Worm (Caenorhabditis elegans) whole organism, young adult: Measurements from ENCODE around the gene mlp-1.

Experiments
- B0035.1 ChIP-seq: sonication (generic microtip); optimal IDR thresholded peaks from 2 replicates; lab custom pipeline; 2016; ENCODE audit warnings: missing genetic modification characterization, mild to moderate bottlenecking, missing compliant biosample characterization, missing genotype, missing genetic modification reagents
- B0336.3 ChIP-seq: fragments of 200-800 bp; sonication (Bioruptor generic); IDR thresholded peaks from 2 replicates; pipeline ENCODE4 v1.3.6; 2022; ENCODE audit warnings: missing genetic modification characterization, missing compliant biosample characterization
- F10E7.11 ChIP-seq: sonication (generic microtip); optimal IDR thresholded peaks from 2 replicates; lab custom pipeline; 2017; ENCODE audit warnings: mild to moderate bottlenecking, missing genetic modification characterization, moderate library complexity, missing compliant biosample characterization
- F22D6.2 ChIP-seq: sonication (generic microtip); optimal IDR thresholded peaks from 2 replicates; lab custom pipeline; 2016; ENCODE audit warnings: mild to moderate bottlenecking, missing genetic modification characterization, missing compliant biosample characterization
- F37B4.10 ChIP-seq: fragments of 200-800 bp; sonication (Bioruptor generic); IDR thresholded peaks from 2 replicates; pipeline ENCODE4 v1.3.6; 2022; ENCODE audit warnings: missing genetic modification characterization, missing compliant biosample characterization
- F49E8.2 ChIP-seq: sonication (generic microtip); optimal IDR thresholded peaks from 3 replicates; lab custom pipeline; 2017; ENCODE audit warnings: missing genetic modification characterization, mild to moderate bottlenecking, missing compliant biosample characterization, antibody characterized with exemption, moderate library complexity; ENCODE audit not compliant: insufficient read depth
- F57C9.4 ChIP-seq: sonication (generic microtip); optimal IDR thresholded peaks from 2 replicates; lab custom pipeline; 2017; ENCODE audit warnings: mild to moderate bottlenecking, missing genetic modification characterization, missing compliant biosample characterization
- K12H6.12 ChIP-seq: fragments of 200-800 bp; sonication (Bioruptor generic); optimal IDR thresholded peaks from 2 replicates; lab custom pipeline; 2018; ENCODE audit warnings: mild to moderate bottlenecking, missing genetic modification characterization, missing compliant biosample characterization
- T26A5.8 ChIP-seq: sonication (generic microtip); optimal IDR thresholded peaks from 2 replicates; lab custom pipeline; 2016; ENCODE audit warnings: missing genetic modification characterization, missing compliant biosample characterization
- Y53F4B.3 ChIP-seq: fragments of 200-800 bp; sonication (Bioruptor generic); IDR thresholded peaks from 2 replicates; pipeline ENCODE4 v1.3.6; 2022; ENCODE audit warnings: missing genetic modification reagents, missing genetic modification characterization, missing compliant biosample characterization
- Y79H2A.3 ChIP-seq: fragments of 200-800 bp; sonication (Bioruptor generic); conservative IDR thresholded peaks from 2 replicates; pipeline ENCODE4 v1.3.6; 2022; ENCODE audit warnings: missing genetic modification reagents, missing genetic modification characterization, missing compliant biosample characterization
- ama-1 ChIP-seq, 3 experiments: fragments of 150-350 bp in 1 of 3; sonication (generic microtip) in 2 of 3; optimal IDR thresholded peaks; 2 replicates each; lab custom pipeline; 2014 to 2018; ENCODE audit warnings: missing biosample characterization in 2 of 3, missing genetic modification characterization in 2 of 3, missing genetic modification reagents in 2 of 3
- attf-3 ChIP-seq: fragments of 200-800 bp; sonication (Bioruptor generic); conservative IDR thresholded peaks from 2 replicates; pipeline ENCODE4 v1.3.6; 2022; ENCODE audit warnings: missing genetic modification reagents, missing genetic modification characterization, missing compliant biosample characterization
- attf-6 ChIP-seq: fragments of 200-800 bp; sonication (Bioruptor generic); IDR thresholded peaks from 2 replicates; pipeline ENCODE4 v1.3.6; 2022; ENCODE audit warnings: missing genetic modification reagents, missing genetic modification characterization, missing compliant biosample characterization
- bed-1 ChIP-seq: fragments of 200-800 bp; sonication (Bioruptor generic); IDR thresholded peaks from 2 replicates; pipeline ENCODE4 v1.3.6; 2022; ENCODE audit warnings: missing genetic modification reagents, missing genetic modification characterization, missing compliant biosample characterization
- cebp-2 ChIP-seq: fragments of 200-800 bp; sonication (Bioruptor generic); IDR thresholded peaks from 2 replicates; pipeline ENCODE4 v1.3.6; 2022; ENCODE audit warnings: missing genetic modification characterization, missing compliant biosample characterization
- ceh-40 ChIP-seq: fragments of 200-800 bp; sonication (Bioruptor generic); IDR thresholded peaks from 2 replicates; pipeline ENCODE4 v1.3.6; 2022; ENCODE audit warnings: missing genetic modification characterization, missing compliant biosample characterization
- ceh-79 ChIP-seq: sonication (generic microtip); optimal IDR thresholded peaks from 2 replicates; lab custom pipeline; 2017; ENCODE audit warnings: mild to moderate bottlenecking, missing genetic modification characterization, missing compliant biosample characterization
- chd-7 ChIP-seq: sonication (generic microtip); optimal IDR thresholded peaks from 2 replicates; lab custom pipeline; 2016; ENCODE audit warnings: mild to moderate bottlenecking, missing genetic modification characterization, moderate library complexity, missing compliant biosample characterization
- dox-1 ChIP-seq: fragments of 200-800 bp; sonication (Bioruptor generic); IDR thresholded peaks from 2 replicates; pipeline ENCODE4 v1.3.6; 2022; ENCODE audit warnings: missing genetic modification reagents, missing genetic modification characterization, missing compliant biosample characterization
- dpl-1 ChIP-seq: fragments of 150-350 bp; optimal IDR thresholded peaks from 2 replicates; lab custom pipeline; 2014; ENCODE audit warnings: missing biosample characterization, missing genetic modification reagents, missing genetic modification characterization
- egl-44 ChIP-seq: fragments of 200-800 bp; sonication (Bioruptor generic); IDR thresholded peaks from 2 replicates; pipeline ENCODE4 v1.3.6; 2022; ENCODE audit warnings: missing genetic modification reagents, missing genetic modification characterization, missing compliant biosample characterization
- egrh-3 ChIP-seq: fragments of 200-800 bp; sonication (Bioruptor generic); IDR thresholded peaks from 2 replicates; pipeline ENCODE4 v1.3.6; 2022; ENCODE audit warnings: missing genetic modification reagents, missing genetic modification characterization, missing compliant biosample characterization
- ekl-4 ChIP-seq: fragments of 200-800 bp; sonication (Bioruptor generic); IDR thresholded peaks from 2 replicates; pipeline ENCODE4 v1.3.6; 2022; ENCODE audit warnings: missing genetic modification reagents, missing genetic modification characterization, missing compliant biosample characterization
- fkh-3 ChIP-seq: sonication (generic microtip); optimal IDR thresholded peaks from 2 replicates; lab custom pipeline; 2016; ENCODE audit warnings: mild to moderate bottlenecking, missing genetic modification characterization, missing compliant biosample characterization
- hlh-12 ChIP-seq: sonication (generic microtip); optimal IDR thresholded peaks from 2 replicates; lab custom pipeline; 2016; ENCODE audit warnings: missing genetic modification characterization, missing compliant biosample characterization
- hlh-26 ChIP-seq: fragments of 200-800 bp; sonication (Bioruptor generic); conservative IDR thresholded peaks from 2 replicates; pipeline ENCODE4 v1.3.6; 2022; ENCODE audit warnings: missing genetic modification reagents, missing genetic modification characterization, missing compliant biosample characterization
- hrde-1 ChIP-seq: sonication (generic microtip); optimal IDR thresholded peaks from 2 replicates; lab custom pipeline; 2016; ENCODE audit warnings: missing genetic modification characterization, mild to moderate bottlenecking, missing compliant biosample characterization, moderate library complexity, missing genotype, missing genetic modification reagents, borderline replicate concordance
- let-526 ChIP-seq: fragments of 200-800 bp; sonication (Bioruptor generic); IDR thresholded peaks from 2 replicates; pipeline ENCODE4 v1.3.6; 2022; ENCODE audit warnings: missing genetic modification reagents, missing genetic modification characterization, missing compliant biosample characterization
- lin-26 ChIP-seq: fragments of 200-800 bp; sonication (Bioruptor generic); IDR thresholded peaks from 2 replicates; pipeline ENCODE4 v1.3.6; 2022; ENCODE audit warnings: missing genetic modification reagents, missing genetic modification characterization, missing compliant biosample characterization
- lin-35 ChIP-seq, 3 experiments: fragments of 150-350 bp in 2 of 3; sonication (generic microtip) in 1 of 3; optimal IDR thresholded peaks; 2 replicates each; lab custom pipeline; 2014 to 2018; ENCODE audit warnings: missing biosample characterization in 3 of 3, missing genetic modification characterization in 3 of 3, missing genetic modification reagents in 3 of 3
- lsy-27 ChIP-seq: sonication (generic microtip); optimal IDR thresholded peaks from 2 replicates; lab custom pipeline; 2017; ENCODE audit warnings: missing genetic modification characterization, mild to moderate bottlenecking, missing compliant biosample characterization, antibody characterized with exemption, missing genotype, borderline replicate concordance; ENCODE audit not compliant: insufficient read depth
- mcd-1 ChIP-seq: fragments of 200-800 bp; sonication (Bioruptor generic); IDR thresholded peaks from 2 replicates; pipeline ENCODE4 v1.3.6; 2022; ENCODE audit warnings: missing genetic modification reagents, missing genetic modification characterization, missing compliant biosample characterization
- mes-4 ChIP-seq: sonication (generic microtip); optimal IDR thresholded peaks from 2 replicates; lab custom pipeline; 2016; ENCODE audit warnings: missing genotype, missing genetic modification characterization, missing compliant biosample characterization
- nfya-1 ChIP-seq: sonication (generic microtip); optimal IDR thresholded peaks from 2 replicates; lab custom pipeline; 2017; ENCODE audit warnings: antibody characterized with exemption, missing compliant biosample characterization, missing genetic modification characterization, borderline replicate concordance; ENCODE audit not compliant: insufficient read depth
- nfya-2 ChIP-seq: fragments of 200-800 bp; sonication (Bioruptor generic); IDR thresholded peaks from 2 replicates; pipeline ENCODE4 v1.3.6; 2022; ENCODE audit warnings: missing genetic modification reagents, missing genetic modification characterization, missing compliant biosample characterization
- nhr-179 ChIP-seq: sonication (generic microtip); optimal IDR thresholded peaks from 2 replicates; lab custom pipeline; 2016; ENCODE audit warnings: mild to moderate bottlenecking, missing genetic modification characterization, missing compliant biosample characterization
- nhr-27 ChIP-seq: fragments of 200-800 bp; sonication (Bioruptor generic); optimal IDR thresholded peaks from 2 replicates; lab custom pipeline; 2018; ENCODE audit warnings: mild to moderate bottlenecking, missing genetic modification characterization, moderate library complexity, missing compliant biosample characterization
- nhr-90 ChIP-seq: sonication (generic microtip); optimal IDR thresholded peaks from 2 replicates; lab custom pipeline; 2016; ENCODE audit warnings: missing genotype, mild to moderate bottlenecking, missing genetic modification characterization, missing compliant biosample characterization
- pha-4 ChIP-seq: fragments of 150-350 bp; sonication (generic microtip); optimal IDR thresholded peaks from 2 replicates; lab custom pipeline; 2014; ENCODE audit warnings: missing biosample characterization, missing genetic modification reagents, missing genetic modification characterization
- rcor-1 ChIP-seq: fragments of 200-800 bp; sonication (Bioruptor generic); IDR thresholded peaks from 2 replicates; pipeline ENCODE4 v1.3.6; 2022; ENCODE audit warnings: missing genetic modification reagents, missing genetic modification characterization, missing compliant biosample characterization
- rec-8 ChIP-seq, 2 experiments: sonication (generic microtip); optimal IDR thresholded peaks; 2 replicates each; lab custom pipeline; 2016; ENCODE audit warnings: mild to moderate bottlenecking in 2 of 2, missing genetic modification characterization in 2 of 2, missing genetic modification reagents in 2 of 2, missing genotype in 2 of 2, missing biosample characterization in 1 of 2, missing compliant biosample characterization in 1 of 2, moderate library complexity in 1 of 2
- snpc-3.4 ChIP-seq: sonication (generic microtip); optimal IDR thresholded peaks from 2 replicates; lab custom pipeline; 2017; ENCODE audit warnings: missing genetic modification characterization, mild to moderate bottlenecking, missing compliant biosample characterization, antibody characterized with exemption, moderate library complexity, missing genotype, missing genetic modification reagents
- tbp1 ChIP-seq: fragments of 200-800 bp; sonication (Bioruptor generic); optimal IDR thresholded peaks from 2 replicates; lab custom pipeline; 2018; ENCODE audit warnings: mild to moderate bottlenecking, missing genetic modification characterization, missing compliant biosample characterization
- ztf-22 ChIP-seq: fragments of 200-800 bp; sonication (Bioruptor generic); optimal IDR thresholded peaks from 2 replicates; lab custom pipeline; 2018; ENCODE audit warnings: mild to moderate bottlenecking, missing genetic modification characterization, moderate library complexity, missing compliant biosample characterization
- ztf-26 ChIP-seq: sonication (generic microtip); optimal IDR thresholded peaks from 2 replicates; lab custom pipeline; 2017; ENCODE audit warnings: missing genetic modification characterization, missing compliant biosample characterization
- ztf-6 ChIP-seq: fragments of 200-800 bp; sonication (Bioruptor generic); IDR thresholded peaks from 2 replicates; pipeline ENCODE4 v1.3.6; 2022; ENCODE audit warnings: missing genetic modification reagents, missing genetic modification characterization, missing compliant biosample characterization

mlp-1 gene

DNA sequence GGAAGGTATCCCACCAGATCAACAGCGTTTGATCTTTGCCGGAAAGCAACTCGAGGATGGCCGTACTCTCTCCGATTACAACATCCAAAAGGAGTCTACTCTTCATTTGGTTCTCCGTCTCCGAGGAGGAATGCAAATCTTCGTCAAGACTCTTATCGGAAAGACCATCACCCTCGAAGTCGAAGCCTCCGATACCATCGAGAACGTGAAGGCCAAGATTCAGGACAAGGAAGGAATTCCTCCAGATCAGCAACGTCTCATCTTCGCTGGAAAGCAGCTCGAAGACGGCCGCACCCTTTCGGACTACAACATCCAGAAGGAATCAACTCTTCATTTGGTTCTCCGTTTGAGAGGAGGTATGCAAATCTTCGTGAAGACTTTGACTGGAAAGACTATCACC lies 32.8 kb downstream of the mlp-1 start:
- TF ChIP-seq F22D6.2 (no peak), rcor-1 (GFP tag; lab: Robert Waterston, UW) (peak; percentile 21; the same call in 1 of the 2 replicates), nfya-1 (tag; lab: Kevin White, UChicago) (no peak), ama-1 (optimal IDR thresholded peaks at IDR 0.05; lab: Kevin White, UChicago) (no peak), ama-1 (GFP tag; optimal IDR thresholded peaks at IDR 0.05; lab: Kevin White, UChicago) (no peak), dox-1 (GFP tag; lab: Robert Waterston, UW) (peak; percentile 34), F57C9.4 (tag; lab: Kevin White, UChicago) (no peak), Y79H2A.3 (no peak), cebp-2 (GFP tag; lab: Robert Waterston, UW) (no peak), dpl-1 (GFP tag; lab: Kevin White, UChicago) (no peak), F37B4.10 (GFP tag; lab: Robert Waterston, UW) (no peak), fkh-3 (no peak), ceh-40 (peak; percentile 49; the same call in 1 of the 2 replicates), let-526 (GFP tag; lab: Robert Waterston, UW) (0 out of 2 replicates have a peak, but pooled peaks have one; percentile 11), lin-35 (GFP tag; optimal IDR thresholded peaks at IDR 0.05; lab: Kevin White, UChicago) (peak in 1 of 3 experiments; percentile 51), hrde-1 (tag; lab: Kevin White, UChicago) (no peak), attf-6 (GFP tag; lab: Robert Waterston, UW) (no peak)

DNA sequence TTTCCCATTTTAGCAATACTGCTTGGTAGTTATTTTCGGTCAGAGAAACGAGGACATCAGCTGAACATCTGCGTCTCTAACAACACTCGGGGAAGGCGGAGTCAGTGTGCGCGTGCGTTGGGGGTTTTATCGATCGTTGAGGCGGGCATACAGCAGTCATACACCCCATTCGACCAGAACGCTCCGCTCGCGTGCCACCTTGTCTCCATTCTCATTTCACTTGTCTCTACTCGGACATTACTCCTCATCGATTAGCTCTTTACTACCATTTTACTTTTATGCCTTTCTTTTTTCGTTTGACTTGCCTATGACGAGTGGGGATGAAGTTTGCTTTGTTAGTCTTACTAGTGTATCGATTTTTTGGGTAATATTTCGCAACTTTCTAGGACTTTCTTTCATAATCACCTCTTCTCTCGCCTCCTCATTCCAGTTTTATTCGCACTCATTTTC lies 34.3 kb downstream of the mlp-1 start:
- TF ChIP-seq hlh-26 (GFP tag; lab: Robert Waterston, UW) (no peak), ekl-4 (peak; percentile 11; the same call in 1 of the 2 replicates), T26A5.8 (tag; lab: Kevin White, UChicago) (no peak), snpc-3.4 (no peak), nfya-2 (GFP tag; lab: Robert Waterston, UW) (no peak), B0336.3 (GFP tag; lab: Robert Waterston, UW) (peak; percentile 37; the same call in 1 of the 2 replicates), rec-8 (tag; optimal IDR thresholded peaks at IDR 0.05; lab: Kevin White, UChicago) (no peak), nhr-27 (peak; percentile 62), Y53F4B.3 (GFP tag; lab: Robert Waterston, UW) (no peak), bed-1 (0 out of 2 replicates have a peak, but pooled peaks have one; percentile 5), mes-4 (tag; lab: Kevin White, UChicago) (no peak), lin-26 (GFP tag; lab: Robert Waterston, UW) (0 out of 2 replicates have a peak, but pooled peaks have one; percentile 60), nhr-179 (tag; lab: Kevin White, UChicago) (no peak), F10E7.11 (tag; lab: Kevin White, UChicago) (no peak), ztf-22 (no peak), attf-3 (no peak), tbp1 (GFP tag; lab: Kevin White, UChicago) (peak; percentile 9), hlh-12 (tag; lab: Kevin White, UChicago) (no peak), ztf-26 (tag; lab: Kevin White, UChicago) (peak; percentile 26), ceh-79 (no peak), K12H6.12 (tag; lab: Kevin White, UChicago) (peak; percentile 41), F49E8.2 (tag; lab: Kevin White, UChicago) (no peak), lsy-27 (tag; lab: Kevin White, UChicago) (no peak), B0035.1 (tag; lab: Kevin White, UChicago) (no peak), egrh-3 (GFP tag; lab: Robert Waterston, UW) (no peak; the same call in 1 of the 2 replicates), pha-4 (no peak), ztf-6 (GFP tag; lab: Robert Waterston, UW) (no peak), mcd-1 (no peak), nhr-90 (tag; lab: Kevin White, UChicago) (peak; percentile 72), egl-44 (GFP tag; lab: Robert Waterston, UW) (peak; percentile 57; the same call in 1 of the 2 replicates), ama-1 (optimal IDR thresholded peaks at IDR 0.05; lab: Kevin White, UChicago) (peak; percentile 80), ama-1 (GFP tag; optimal IDR thresholded peaks at IDR 0.05; lab: Kevin White, UChicago) (peak; percentile 12 to 50), chd-7 (tag; lab: Kevin White, UChicago) (peak; percentile 69)
